Fruit fly (Drosophila melanogaster) whole organism, embryonic: Measurements from ENCODE around the gene Ada2a.

Source experiments
- Abd-B ChIP-seq: fragments of 200-800 bp; sonication (Bioruptor generic); optimal IDR thresholded peaks from 2 replicates; lab custom pipeline; 2018; ENCODE audit warnings: missing biosample characterization, mild to moderate bottlenecking, missing genetic modification characterization, moderate library complexity
- Atf6 ChIP-seq: fragments of 200-800 bp; sonication (Bioruptor generic); IDR thresholded peaks from 2 replicates; pipeline ENCODE4 v1.3.6; 2022; ENCODE audit warnings: missing biosample characterization, missing genetic modification characterization
- CG10654 ChIP-seq: fragments of 200-800 bp; sonication (Bioruptor generic); optimal IDR thresholded peaks from 2 replicates; lab custom pipeline; 2016; ENCODE audit warnings: missing biosample characterization, missing genetic modification characterization
- CG11247 ChIP-seq: fragments of 200-800 bp; sonication (Bioruptor generic); IDR thresholded peaks from 2 replicates; pipeline ENCODE4 v1.3.6; 2022; ENCODE audit warnings: missing biosample characterization, missing genetic modification characterization
- CG11696 ChIP-seq: fragments of 200-800 bp; sonication (Bioruptor generic); IDR thresholded peaks from 2 replicates; pipeline ENCODE4 v1.3.6; 2022; ENCODE audit warnings: missing biosample characterization, missing genetic modification characterization
- CG12155 ChIP-seq: fragments of 200-800 bp; sonication (Bioruptor generic); optimal IDR thresholded peaks from 3 replicates; lab custom pipeline; 2016; ENCODE audit warnings: missing biosample characterization, missing genetic modification characterization
- CG12659 ChIP-seq: fragments of 200-800 bp; sonication (Bioruptor generic); optimal IDR thresholded peaks from 3 replicates; lab custom pipeline; 2017; ENCODE audit warnings: mild to moderate bottlenecking, missing biosample characterization, missing genetic modification reagents, missing genetic modification characterization
- CG13775 ChIP-seq: fragments of 200-800 bp; sonication (Bioruptor generic); optimal IDR thresholded peaks from 3 replicates; lab custom pipeline; 2017; ENCODE audit warnings: missing biosample characterization, mild to moderate bottlenecking, missing genetic modification characterization
- CG17186 ChIP-seq: fragments of 200-800 bp; sonication (Bioruptor generic); optimal IDR thresholded peaks from 3 replicates; lab custom pipeline; 2017; ENCODE audit warnings: missing biosample characterization, missing genetic modification reagents, missing genetic modification characterization
- CG18011 ChIP-seq: fragments of 200-800 bp; sonication (Bioruptor generic); optimal IDR thresholded peaks from 2 replicates; lab custom pipeline; 2017; ENCODE audit warnings: missing biosample characterization, missing genetic modification characterization, mild to moderate bottlenecking, moderate library complexity, missing genotype
- CG2712 ChIP-seq: fragments of 200-800 bp; optimal IDR thresholded peaks from 3 replicates; lab custom pipeline; 2019; ENCODE audit warnings: missing biosample characterization, mild to moderate bottlenecking, missing genetic modification characterization, moderate library complexity
- CG6272 ChIP-seq: fragments of 200-800 bp; sonication (Bioruptor generic); IDR thresholded peaks from 2 replicates; pipeline ENCODE4 v1.3.6; 2022; ENCODE audit warnings: missing biosample characterization, missing genetic modification characterization
- CG6654 ChIP-seq: fragments of 200-800 bp; sonication (Bioruptor generic); optimal IDR thresholded peaks from 2 replicates; lab custom pipeline; 2017; ENCODE audit warnings: missing biosample characterization, mild to moderate bottlenecking, missing genetic modification characterization
- CG6791 ChIP-seq: fragments of 200-800 bp; sonication (Bioruptor generic); IDR thresholded peaks from 3 replicates; pipeline ENCODE4 v1.3.6; 2022; ENCODE audit warnings: missing biosample characterization, missing genetic modification characterization; ENCODE audit not compliant: partially characterized antibody
- CG7745 ChIP-seq: fragments of 200-800 bp; sonication (Bioruptor generic); optimal IDR thresholded peaks from 2 replicates; lab custom pipeline; 2018; ENCODE audit warnings: missing biosample characterization, mild to moderate bottlenecking, missing genetic modification characterization, moderate library complexity
- CG7839 ChIP-seq: fragments of 200-800 bp; sonication (Bioruptor generic); optimal IDR thresholded peaks from 3 replicates; lab custom pipeline; 2018; ENCODE audit warnings: missing biosample characterization, mild to moderate bottlenecking, missing genetic modification characterization, moderate library complexity
- CG8359 ChIP-seq: fragments of 200-800 bp; sonication (Bioruptor generic); optimal IDR thresholded peaks from 2 replicates; lab custom pipeline; 2017; ENCODE audit warnings: missing biosample characterization, mild to moderate bottlenecking, missing genetic modification characterization, borderline replicate concordance
- CG9876 ChIP-seq: fragments of 200-800 bp; sonication (Bioruptor generic); optimal IDR thresholded peaks from 2 replicates; lab custom pipeline; 2016; ENCODE audit warnings: missing biosample characterization, missing genetic modification characterization
- CTCF ChIP-seq: fragments of 200-800 bp; sonication (Bioruptor generic); optimal IDR thresholded peaks from 2 replicates; lab custom pipeline; 2017; ENCODE audit warnings: missing biosample characterization, mild to moderate bottlenecking, missing genetic modification characterization, moderate library complexity
- D ChIP-seq, 2 experiments: fragments of 200-800 bp in 1 of 2; fragments of >200 bp in 1 of 2; sonication (Bioruptor generic) in 1 of 2; optimal IDR thresholded peaks; 2 replicates in 1 of 2; 3 replicates in 1 of 2; lab custom pipeline; 2017; ENCODE audit warnings: mild to moderate bottlenecking in 1 of 2, missing biosample characterization in 1 of 2, missing genetic modification characterization in 1 of 2, missing genetic modification reagents in 1 of 2
- Dek ChIP-seq: fragments of 200-800 bp; sonication (Bioruptor generic); optimal IDR thresholded peaks from 3 replicates; lab custom pipeline; 2019; ENCODE audit warnings: missing biosample characterization, mild to moderate bottlenecking, missing genetic modification characterization, moderate library complexity
- HLH4C ChIP-seq: fragments of 200-800 bp; sonication (Bioruptor generic); IDR thresholded peaks from 3 replicates; pipeline ENCODE4 v1.3.6; 2022; ENCODE audit warnings: missing biosample characterization, missing genetic modification characterization; ENCODE audit not compliant: partially characterized antibody
- Hand ChIP-seq: fragments of 200-800 bp; sonication (Bioruptor generic); optimal IDR thresholded peaks from 2 replicates; lab custom pipeline; 2017; ENCODE audit warnings: mild to moderate bottlenecking, missing biosample characterization, missing genetic modification reagents, missing genetic modification characterization
- HmgD ChIP-seq: fragments of 200-800 bp; sonication (Bioruptor generic); optimal IDR thresholded peaks from 3 replicates; lab custom pipeline; 2016; ENCODE audit warnings: missing biosample characterization, missing genetic modification characterization
- HmgZ ChIP-seq: fragments of 200-800 bp; sonication (Bioruptor generic); optimal IDR thresholded peaks from 2 replicates; lab custom pipeline; 2018; ENCODE audit warnings: missing biosample characterization, mild to moderate bottlenecking, missing genetic modification characterization
- Hr39 ChIP-seq: fragments of >200 bp; optimal IDR thresholded peaks from 2 replicates; lab custom pipeline; 2017
- Lhr ChIP-seq: fragments of 200-800 bp; sonication (Bioruptor generic); optimal IDR thresholded peaks from 3 replicates; lab custom pipeline; 2017; ENCODE audit warnings: mild to moderate bottlenecking, missing biosample characterization, missing genetic modification reagents, missing genetic modification characterization
- NfI ChIP-seq: fragments of 200-800 bp; sonication (Bioruptor generic); optimal IDR thresholded peaks from 3 replicates; lab custom pipeline; 2018; ENCODE audit warnings: missing biosample characterization, mild to moderate bottlenecking, missing genetic modification characterization, moderate library complexity
- Ravus ChIP-seq: fragments of 200-800 bp; sonication (Bioruptor generic); IDR thresholded peaks from 2 replicates; pipeline ENCODE4 v1.3.6; 2022; ENCODE audit warnings: missing biosample characterization, missing genetic modification characterization
- Sox102F ChIP-seq: fragments of 200-800 bp; sonication (Bioruptor generic); optimal IDR thresholded peaks from 2 replicates; lab custom pipeline; 2018; ENCODE audit warnings: missing biosample characterization, mild to moderate bottlenecking, missing genetic modification characterization, moderate library complexity
- Xrp1 ChIP-seq: fragments of 200-800 bp; sonication (Bioruptor generic); IDR thresholded peaks from 2 replicates; pipeline ENCODE4 v1.3.6; 2022; ENCODE audit warnings: missing biosample characterization, missing genetic modification characterization
- bsh ChIP-seq, 2 experiments: fragments of 200-800 bp; sonication (Bioruptor generic); optimal IDR thresholded peaks; 2 replicates each; lab custom pipeline; 2017 to 2018; ENCODE audit warnings: mild to moderate bottlenecking in 2 of 2, missing biosample characterization in 2 of 2, missing genetic modification characterization in 2 of 2, moderate library complexity in 1 of 2
- cg ChIP-seq: fragments of 200-800 bp; sonication (Bioruptor generic); optimal IDR thresholded peaks from 3 replicates; lab custom pipeline; 2019; ENCODE audit warnings: missing biosample characterization, mild to moderate bottlenecking, missing genetic modification characterization, moderate library complexity
- chif ChIP-seq, 2 experiments: fragments of 200-800 bp; sonication (Bioruptor generic); optimal IDR thresholded peaks; 3 replicates each; lab custom pipeline; 2016; ENCODE audit warnings: missing biosample characterization in 2 of 2, missing genetic modification characterization in 2 of 2
- cwo ChIP-seq: fragments of 200-800 bp; sonication (Bioruptor generic); optimal IDR thresholded peaks from 3 replicates; lab custom pipeline; 2017; ENCODE audit warnings: missing biosample characterization, missing genetic modification characterization, mild to moderate bottlenecking, moderate library complexity, missing genetic modification reagents
- esg ChIP-seq: fragments of 200-800 bp; sonication (Bioruptor generic); conservative IDR thresholded peaks from 2 replicates; pipeline ENCODE4 v1.3.6; 2022; ENCODE audit warnings: missing biosample characterization, missing genetic modification characterization
- eve ChIP-seq, 2 experiments: fragments of >200 bp; optimal IDR thresholded peaks; 2 replicates each; lab custom pipeline; 2017; ENCODE audit warnings: missing biosample characterization in 2 of 2, missing genetic modification characterization in 2 of 2
- fd64A ChIP-seq: fragments of 200-800 bp; sonication (Bioruptor generic); optimal IDR thresholded peaks from 3 replicates; lab custom pipeline; 2018; ENCODE audit warnings: missing biosample characterization, mild to moderate bottlenecking, missing genetic modification characterization
- gcm ChIP-seq: fragments of 200-800 bp; sonication (Bioruptor generic); optimal IDR thresholded peaks from 2 replicates; lab custom pipeline; 2019; ENCODE audit warnings: missing biosample characterization, mild to moderate bottlenecking, missing genetic modification characterization, moderate library complexity
- h ChIP-seq: fragments of >200 bp; optimal IDR thresholded peaks from 2 replicates; lab custom pipeline; 2017
- jigr1 ChIP-seq: fragments of 200-800 bp; sonication (Bioruptor generic); IDR thresholded peaks from 3 replicates; pipeline ENCODE4 v1.3.6; 2022; ENCODE audit warnings: missing biosample characterization, missing genetic modification characterization
- pnt ChIP-seq: fragments of 200-800 bp; sonication (Bioruptor generic); optimal IDR thresholded peaks from 3 replicates; lab custom pipeline; 2016; ENCODE audit warnings: missing biosample characterization, missing genetic modification characterization
- ro ChIP-seq: fragments of 200-800 bp; sonication (Bioruptor generic); IDR thresholded peaks from 2 replicates; pipeline ENCODE4 v1.3.6; 2022; ENCODE audit warnings: missing biosample characterization, missing genetic modification characterization
- row ChIP-seq: fragments of 200-800 bp; sonication (Bioruptor generic); IDR thresholded peaks from 3 replicates; pipeline ENCODE4 v1.3.6; 2022; ENCODE audit warnings: missing biosample characterization, missing genetic modification characterization
- salm ChIP-seq: fragments of 200-800 bp; sonication (Bioruptor generic); optimal IDR thresholded peaks from 2 replicates; lab custom pipeline; 2018; ENCODE audit warnings: missing biosample characterization, mild to moderate bottlenecking, missing genetic modification characterization
- scrt ChIP-seq: fragments of 200-800 bp; sonication (Bioruptor generic); optimal IDR thresholded peaks from 2 replicates; lab custom pipeline; 2018; ENCODE audit warnings: missing biosample characterization, mild to moderate bottlenecking, missing genetic modification characterization, moderate library complexity
- sna ChIP-seq: fragments of 200-800 bp; sonication (Bioruptor generic); IDR thresholded peaks from 2 replicates; pipeline ENCODE4 v1.3.6; 2022; ENCODE audit warnings: missing biosample characterization, missing genetic modification characterization; ENCODE audit not compliant: partially characterized antibody
- tgo ChIP-seq: fragments of 200-800 bp; sonication (Bioruptor generic); IDR thresholded peaks from 3 replicates; pipeline ENCODE4 v1.3.6; 2022; ENCODE audit warnings: missing biosample characterization, missing genetic modification characterization
- trh ChIP-seq: fragments of 200-800 bp; sonication (Bioruptor generic); optimal IDR thresholded peaks from 2 replicates; lab custom pipeline; 2016; ENCODE audit warnings: missing biosample characterization, missing genetic modification characterization
- tup ChIP-seq: fragments of 200-800 bp; sonication (Bioruptor generic); optimal IDR thresholded peaks from 2 replicates; lab custom pipeline; 2016; ENCODE audit warnings: missing biosample characterization, mild to moderate bottlenecking, missing genetic modification characterization, moderate library complexity
- unc-4 ChIP-seq: fragments of 200-800 bp; sonication (Bioruptor generic); IDR thresholded peaks from 2 replicates; pipeline ENCODE4 v1.3.6; 2022; ENCODE audit warnings: missing biosample characterization, missing genetic modification characterization; ENCODE audit not compliant: partially characterized antibody

Ada2a gene

dm6 chr3R:18223434-18223833, 31.9 kb downstream of the Ada2a start, which contains the start of the genes mTerf5 and Non3 (continued):
- TF ChIP-seq CG17186 (GFP tag; lab: Kevin White, UChicago) (peak; percentile 33), fd64A (no peak), Xrp1 (peak; percentile 73), CG13775 (GFP tag; lab: Kevin White, UChicago) (peak; percentile 83), HLH4C (peak; percentile 86), eve (GFP tag; optimal IDR thresholded peaks at IDR 0.05; lab: Kevin White, UChicago) (no peak), cwo (GFP tag; lab: Kevin White, UChicago) (peak; percentile 70), CG10654 (GFP tag; lab: Kevin White, UChicago) (peak; percentile 56), chif (GFP tag; optimal IDR thresholded peaks at IDR 0.05; lab: Kevin White, UChicago) (no peak), HmgZ (tag; lab: Kevin White, UChicago) (peak; percentile 55), CG2712 (tag; lab: Kevin White, UChicago) (peak; percentile 80), salm (tag; lab: Kevin White, UChicago) (no peak), CG6654 (GFP tag; lab: Kevin White, UChicago) (no peak), pnt (GFP tag; lab: Kevin White, UChicago) (no peak), CG11696 (no peak), CG6791 (GFP tag; lab: Robert Waterston, UW) (peak; percentile 78), Ravus (GFP tag; lab: Robert Waterston, UW) (no peak; the same call in 1 of the 2 replicates), bsh (GFP tag; optimal IDR thresholded peaks at IDR 0.05; lab: Kevin White, UChicago) (peak in 1 of 2 experiments; percentile 69), CG8359 (no peak), gcm (peak; percentile 73), CG12659 (GFP tag; lab: Kevin White, UChicago) (peak; percentile 75), CTCF (GFP tag; lab: Kevin White, UChicago) (no peak), trh (GFP tag; lab: Kevin White, UChicago) (no peak), Hr39 (lab: Kevin White, UChicago) (no peak), tup (GFP tag; lab: Kevin White, UChicago) (no peak), CG6272 (GFP tag; lab: Robert Waterston, UW) (peak; percentile 62), cg (GFP tag; lab: Kevin White, UChicago) (no peak), esg (GFP tag; lab: Robert Waterston, UW) (peak; percentile 55), CG9876 (GFP tag; lab: Kevin White, UChicago) (no peak), CG7839 (tag; lab: Kevin White, UChicago) (peak; percentile 63), D (optimal IDR thresholded peaks at IDR 0.05; lab: Kevin White, UChicago) (no peak), D (GFP tag; optimal IDR thresholded peaks at IDR 0.05; lab: Kevin White, UChicago) (no peak), CG11247 (GFP tag; lab: Robert Waterston, UW) (no peak), jigr1 (GFP tag; lab: Robert Waterston, UW) (no peak), Dek (peak; percentile 36), Abd-B (GFP tag; lab: Kevin White, UChicago) (no peak), ro (no peak), NfI (peak; percentile 69), Atf6 (no peak), CG12155 (GFP tag; lab: Kevin White, UChicago) (peak; percentile 55), CG18011 (GFP tag; lab: Kevin White, UChicago) (peak; percentile 6), unc-4 (GFP tag; lab: Robert Waterston, UW) (peak; percentile 90), scrt (GFP tag; lab: Kevin White, UChicago) (peak; percentile 96), CG7745 (tag; lab: Kevin White, UChicago) (no peak), h (lab: Kevin White, UChicago) (no peak), Sox102F (GFP tag; lab: Kevin White, UChicago) (peak; percentile 64), sna (GFP tag; lab: Robert Waterston, UW) (peak; percentile 93), Hand (GFP tag; lab: Kevin White, UChicago) (no peak), row (GFP tag; lab: Robert Waterston, UW) (peak; percentile 89), HmgD (GFP tag; lab: Kevin White, UChicago) (no peak), tgo (GFP tag; lab: Robert Waterston, UW) (peak; percentile 32; the same call in 1 of the 3 replicates), Lhr (GFP tag; lab: Kevin White, UChicago) (peak; percentile 15)
